Fruit fly (Drosophila melanogaster) S2 (cell line): ENCODE measurements around the gene Taf10.

Experiments
- CG8478 ChIP-seq: fragments of >200 bp; optimal IDR thresholded peaks from 2 replicates; lab custom pipeline; 2018
- CTCF ChIP-seq, 2 experiments: fragments of >200 bp; optimal IDR thresholded peaks; 2 replicates each; lab custom pipeline; 2018

DNA sequence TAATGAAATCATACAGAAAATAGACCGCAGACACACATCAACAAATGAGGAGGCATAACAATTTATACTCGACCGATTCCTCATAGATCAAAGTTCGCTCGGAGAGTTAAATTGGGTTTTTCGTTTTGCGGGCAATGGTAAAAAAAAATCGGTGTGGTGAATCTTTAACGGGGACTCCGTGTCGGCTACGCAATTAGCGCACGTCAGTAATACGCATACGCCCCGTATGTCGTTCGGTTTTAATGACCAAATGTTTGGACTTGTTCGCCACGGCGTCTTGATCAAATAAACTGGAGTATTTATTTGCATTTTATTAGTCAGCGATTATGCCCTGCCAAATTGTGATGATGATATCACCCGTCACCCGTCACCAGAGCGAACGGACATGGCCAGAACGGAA is 36.9 kb upstream of the Taf10 start:
- no peak for TF ChIP-seq CTCF (optimal IDR thresholded peaks at IDR 0.05; lab: Kevin White, UChicago)
- no peak for TF ChIP-seq CG8478 (lab: Kevin White, UChicago)
